Fruit fly (Drosophila melanogaster) whole organism, embryonic: ENCODE results near the gene CG43389.

Experiments used
- ATbp ChIP-seq: fragments of 200-800 bp; sonication (Bioruptor generic); optimal IDR thresholded peaks from 2 replicates; lab custom pipeline; 2017; ENCODE audit warnings: missing biosample characterization, mild to moderate bottlenecking, missing genetic modification characterization, missing genetic modification reagents
- Awh ChIP-seq: fragments of 200-800 bp; sonication (Bioruptor generic); IDR thresholded peaks from 2 replicates; pipeline ENCODE4, ENCODE4 v1.3.6; 2022; ENCODE audit warnings: missing biosample characterization, missing genetic modification characterization
- BtbVII ChIP-seq: fragments of 200-800 bp; sonication (Bioruptor generic); optimal IDR thresholded peaks from 3 replicates; lab custom pipeline; 2017; ENCODE audit warnings: missing biosample characterization, mild to moderate bottlenecking, missing genetic modification characterization
- CG10565 ChIP-seq: fragments of 200-800 bp; sonication (Bioruptor generic); optimal IDR thresholded peaks from 3 replicates; lab custom pipeline; 2016; ENCODE audit warnings: missing biosample characterization, mild to moderate bottlenecking, missing genetic modification characterization
- CG11504 ChIP-seq: fragments of 200-800 bp; sonication (Bioruptor generic); optimal IDR thresholded peaks from 3 replicates; lab custom pipeline; 2019; ENCODE audit warnings: missing biosample characterization, mild to moderate bottlenecking, missing genetic modification characterization, moderate library complexity
- CG12155 ChIP-seq: fragments of 200-800 bp; sonication (Bioruptor generic); optimal IDR thresholded peaks from 3 replicates; lab custom pipeline; 2016; ENCODE audit warnings: missing biosample characterization, missing genetic modification characterization
- CG12769 ChIP-seq: fragments of 200-800 bp; sonication (Bioruptor generic); optimal IDR thresholded peaks from 2 replicates; lab custom pipeline; 2019; ENCODE audit warnings: missing biosample characterization, mild to moderate bottlenecking, missing genetic modification characterization, moderate library complexity
- CG17328 ChIP-seq: fragments of 200-800 bp; sonication (Bioruptor generic); IDR thresholded peaks from 2 replicates; pipeline ENCODE4 v1.3.6; 2022; ENCODE audit warnings: missing biosample characterization, missing genetic modification characterization
- CG17612 ChIP-seq: fragments of 200-800 bp; sonication (Bioruptor generic); IDR thresholded peaks from 2 replicates; pipeline ENCODE4 v1.3.6; 2022; ENCODE audit warnings: missing biosample characterization, missing genetic modification characterization
- CG1792 ChIP-seq: fragments of 200-800 bp; sonication (Bioruptor generic); optimal IDR thresholded peaks from 2 replicates; lab custom pipeline; 2016; ENCODE audit warnings: missing biosample characterization, missing genetic modification characterization
- CG1832 ChIP-seq: fragments of 200-800 bp; sonication (Bioruptor generic); optimal IDR thresholded peaks from 2 replicates; lab custom pipeline; 2017; ENCODE audit warnings: missing biosample characterization, mild to moderate bottlenecking, missing genetic modification characterization, inconsistent platforms
- CG4328 ChIP-seq: fragments of 200-800 bp; sonication (Bioruptor generic); optimal IDR thresholded peaks from 3 replicates; lab custom pipeline; 2017; ENCODE audit warnings: missing biosample characterization, missing genetic modification reagents, missing genetic modification characterization
- CG4617 ChIP-seq: fragments of 200-800 bp; sonication (Bioruptor generic); optimal IDR thresholded peaks from 3 replicates; lab custom pipeline; 2016; ENCODE audit warnings: missing biosample characterization, missing genetic modification characterization, borderline replicate concordance
- CG5245 ChIP-seq: fragments of 200-800 bp; sonication (Bioruptor generic); optimal IDR thresholded peaks from 3 replicates; lab custom pipeline; 2016; ENCODE audit warnings: missing biosample characterization, missing genetic modification characterization
- CG7372 ChIP-seq: fragments of 200-800 bp; sonication (Bioruptor generic); IDR thresholded peaks from 2 replicates; pipeline ENCODE4 v1.3.6; 2022; ENCODE audit warnings: missing biosample characterization, missing genetic modification characterization
- CG7786 ChIP-seq: fragments of 200-800 bp; sonication (Bioruptor generic); optimal IDR thresholded peaks from 2 replicates; lab custom pipeline; 2016; ENCODE audit warnings: missing biosample characterization, missing genetic modification characterization
- CG8359 ChIP-seq: fragments of 200-800 bp; sonication (Bioruptor generic); optimal IDR thresholded peaks from 2 replicates; lab custom pipeline; 2017; ENCODE audit warnings: missing biosample characterization, mild to moderate bottlenecking, missing genetic modification characterization, borderline replicate concordance
- CG9797 ChIP-seq: fragments of 200-800 bp; sonication (Bioruptor generic); optimal IDR thresholded peaks from 3 replicates; lab custom pipeline; 2018; ENCODE audit warnings: missing biosample characterization, mild to moderate bottlenecking, missing genetic modification characterization
- Dbx ChIP-seq: fragments of 200-800 bp; sonication (Bioruptor generic); IDR thresholded peaks from 3 replicates; pipeline ENCODE4 v1.3.6; 2022; ENCODE audit warnings: missing biosample characterization, missing genetic modification characterization
- Dek ChIP-seq: fragments of 200-800 bp; sonication (Bioruptor generic); optimal IDR thresholded peaks from 3 replicates; lab custom pipeline; 2019; ENCODE audit warnings: missing biosample characterization, mild to moderate bottlenecking, missing genetic modification characterization, moderate library complexity
- Dp ChIP-seq: fragments of 200-800 bp; sonication (Bioruptor generic); optimal IDR thresholded peaks from 2 replicates; lab custom pipeline; 2018; ENCODE audit warnings: missing biosample characterization, mild to moderate bottlenecking, missing genetic modification characterization, moderate library complexity
- Elba2 ChIP-seq: fragments of 200-800 bp; sonication (Bioruptor generic); optimal IDR thresholded peaks from 3 replicates; lab custom pipeline; 2016; ENCODE audit warnings: missing biosample characterization, missing genetic modification characterization
- Fer1 ChIP-seq: fragments of 200-800 bp; sonication (Bioruptor generic); optimal IDR thresholded peaks from 2 replicates; lab custom pipeline; 2017; ENCODE audit warnings: missing biosample characterization, mild to moderate bottlenecking, missing genetic modification characterization
- Gug ChIP-seq: fragments of 200-800 bp; sonication (Bioruptor generic); IDR thresholded peaks from 4 replicates; pipeline ENCODE4 v1.3.6; 2022; ENCODE audit warnings: missing biosample characterization, missing genetic modification characterization
- HLH54F ChIP-seq: fragments of 200-800 bp; sonication (Bioruptor generic); optimal IDR thresholded peaks from 3 replicates; lab custom pipeline; 2016; ENCODE audit warnings: missing biosample characterization, missing genetic modification characterization
- Hand ChIP-seq: fragments of 200-800 bp; sonication (Bioruptor generic); optimal IDR thresholded peaks from 2 replicates; lab custom pipeline; 2017; ENCODE audit warnings: mild to moderate bottlenecking, missing biosample characterization, missing genetic modification reagents, missing genetic modification characterization
- Hmx ChIP-seq: fragments of 200-800 bp; sonication (Bioruptor generic); optimal IDR thresholded peaks from 2 replicates; lab custom pipeline; 2016; ENCODE audit warnings: missing biosample characterization, missing genetic modification characterization
- MTF-1 ChIP-seq: fragments of 200-800 bp; sonication (Bioruptor generic); optimal IDR thresholded peaks from 2 replicates; lab custom pipeline; 2018; ENCODE audit warnings: missing biosample characterization, mild to moderate bottlenecking, missing genetic modification characterization, borderline replicate concordance
- Max ChIP-seq: fragments of 200-800 bp; sonication (Bioruptor generic); optimal IDR thresholded peaks from 2 replicates; lab custom pipeline; 2016; ENCODE audit warnings: missing biosample characterization, mild to moderate bottlenecking, missing genetic modification characterization
- Mes4 ChIP-seq: fragments of 200-800 bp; sonication (Bioruptor generic); optimal IDR thresholded peaks from 2 replicates; lab custom pipeline; 2016; ENCODE audit warnings: missing biosample characterization, missing genetic modification characterization
- NC2α ChIP-seq: fragments of 200-800 bp; sonication (Bioruptor generic); optimal IDR thresholded peaks from 2 replicates; lab custom pipeline; 2016; ENCODE audit warnings: missing biosample characterization, missing genetic modification characterization
- Oaz ChIP-seq: fragments of 200-800 bp; sonication (Bioruptor generic); IDR thresholded peaks from 2 replicates; pipeline ENCODE4 v1.3.6; 2022; ENCODE audit warnings: missing biosample characterization, missing genetic modification characterization
- Oli ChIP-seq: fragments of 200-800 bp; sonication (Bioruptor generic); optimal IDR thresholded peaks from 2 replicates; lab custom pipeline; 2018; ENCODE audit warnings: missing biosample characterization, mild to moderate bottlenecking, missing genetic modification characterization, moderate library complexity
- Taf1 ChIP-seq: fragments of 200-800 bp; sonication (Bioruptor generic); IDR thresholded peaks from 2 replicates; pipeline ENCODE4 v1.3.6; 2022; ENCODE audit warnings: missing biosample characterization, missing genetic modification characterization
- ap ChIP-seq: fragments of 200-800 bp; sonication (Bioruptor generic); IDR thresholded peaks from 2 replicates; pipeline ENCODE4 v1.3.6; 2022; ENCODE audit warnings: missing biosample characterization, missing genetic modification characterization
- bowl ChIP-seq: fragments of 200-800 bp; sonication (Bioruptor generic); IDR thresholded peaks from 2 replicates; pipeline ENCODE4 v1.3.6; 2022; ENCODE audit warnings: missing biosample characterization, missing genetic modification characterization
- chn ChIP-seq: fragments of 200-800 bp; sonication (Bioruptor generic); optimal IDR thresholded peaks from 2 replicates; lab custom pipeline; 2016; ENCODE audit warnings: missing biosample characterization, missing genetic modification characterization
- corto ChIP-seq: fragments of 200-800 bp; sonication (Bioruptor generic); optimal IDR thresholded peaks from 2 replicates; lab custom pipeline; 2016; ENCODE audit warnings: missing biosample characterization, mild to moderate bottlenecking, missing genetic modification characterization, moderate library complexity
- crc ChIP-seq: fragments of 200-800 bp; sonication (Bioruptor generic); optimal IDR thresholded peaks from 2 replicates; lab custom pipeline; 2016; ENCODE audit warnings: missing biosample characterization, missing genetic modification characterization
- dan ChIP-seq: fragments of 200-800 bp; sonication (Bioruptor generic); IDR thresholded peaks from 2 replicates; pipeline ENCODE4 v1.3.6; 2022; ENCODE audit warnings: missing biosample characterization, missing genetic modification characterization
- gcm2 ChIP-seq: fragments of 200-800 bp; sonication (Bioruptor generic); optimal IDR thresholded peaks from 2 replicates; lab custom pipeline; 2016; ENCODE audit warnings: missing biosample characterization, missing genetic modification characterization
- gsb-n ChIP-seq: fragments of 200-800 bp; sonication (Bioruptor generic); optimal IDR thresholded peaks from 3 replicates; lab custom pipeline; 2018; ENCODE audit warnings: missing biosample characterization, mild to moderate bottlenecking, missing genetic modification characterization
- gt ChIP-seq: fragments of 200-800 bp; sonication (Bioruptor generic); IDR thresholded peaks from 2 replicates; pipeline ENCODE4 v1.3.6; 2022; ENCODE audit warnings: missing biosample characterization, missing genetic modification characterization
- ham ChIP-seq: fragments of 200-800 bp; sonication (Bioruptor generic); IDR thresholded peaks from 2 replicates; pipeline ENCODE4 v1.3.6; 2022; ENCODE audit warnings: missing biosample characterization, missing genetic modification characterization
- inv ChIP-seq: fragments of 200-800 bp; sonication (Bioruptor generic); IDR thresholded peaks from 2 replicates; pipeline ENCODE4 v1.3.6; 2022; ENCODE audit warnings: missing biosample characterization, missing genetic modification characterization; ENCODE audit not compliant: partially characterized antibody
- oc ChIP-seq: fragments of 200-800 bp; sonication (Bioruptor generic); optimal IDR thresholded peaks from 2 replicates; lab custom pipeline; 2018; ENCODE audit warnings: missing biosample characterization, mild to moderate bottlenecking, missing genetic modification characterization, moderate library complexity
- prd ChIP-seq, 3 experiments: fragments of >200 bp in 2 of 3; fragments of 200-800 bp in 1 of 3; sonication (Bioruptor generic) in 1 of 3; optimal IDR thresholded peaks in 2 of 3; IDR thresholded peaks in 1 of 3; 2 replicates in 2 of 3; 3 replicates in 1 of 3; pipeline versions ENCODE4 v1.3.6 to Lab custom; 2017 to 2022; ENCODE audit warnings: missing biosample characterization in 1 of 3, missing genetic modification characterization in 1 of 3
- ranshi ChIP-seq: fragments of 200-800 bp; sonication (Bioruptor generic); IDR thresholded peaks from 2 replicates; pipeline ENCODE4 v1.3.6; 2022; ENCODE audit warnings: missing biosample characterization, missing genetic modification characterization
- sens ChIP-seq: fragments of 200-800 bp; sonication (Bioruptor generic); peaks from one replicate; lab custom pipeline; 2016; ENCODE audit warnings: missing biosample characterization, missing genetic modification characterization
- tx ChIP-seq: fragments of 200-800 bp; sonication (Bioruptor generic); optimal IDR thresholded peaks from 2 replicates; lab custom pipeline; 2016; ENCODE audit warnings: missing biosample characterization, missing genetic modification characterization

Gene CG43389

dm6 chr3L:3239033-3239752 is 8.6 kb upstream of the CG43389 start, which contains the start of gene CG17746 (continued):
- TF ChIP-seq bowl (GFP tag; lab: Robert Waterston, UW): no peak
- TF ChIP-seq ATbp (GFP tag; lab: Kevin White, UChicago): no peak
- TF ChIP-seq Hmx (GFP tag; lab: Kevin White, UChicago): no peak
- TF ChIP-seq prd (optimal IDR thresholded peaks at IDR 0.05; lab: Kevin White, UChicago): no peak
- TF ChIP-seq prd (GFP tag; IDR thresholded peaks at IDR 0.05; lab: Robert Waterston, UW): no peak
- no peak for TF ChIP-seq Gug (GFP tag; lab: Robert Waterston, UW)
- peak; percentile 48 for TF ChIP-seq tx (GFP tag; lab: Kevin White, UChicago)
- no peak for TF ChIP-seq CG11504 (tag; lab: Kevin White, UChicago)
- TF ChIP-seq sens (GFP tag; lab: Kevin White, UChicago): no peak
- TF ChIP-seq Fer1 (GFP tag; lab: Kevin White, UChicago): peak; percentile 46
- no peak for TF ChIP-seq Oli
- peak; percentile 91 for TF ChIP-seq CG4617 (GFP tag; lab: Kevin White, UChicago)
- TF ChIP-seq ranshi: no peak
- TF ChIP-seq CG7372 (GFP tag; lab: Robert Waterston, UW): no peak
- TF ChIP-seq ham: no peak
- peak; percentile 27 for TF ChIP-seq CG7786
- no peak for TF ChIP-seq NC2α (GFP tag; lab: Kevin White, UChicago)
- TF ChIP-seq Awh: no peak
- TF ChIP-seq gsb-n (tag; lab: Kevin White, UChicago): no peak
- TF ChIP-seq gcm2: no peak
- no peak for TF ChIP-seq crc (GFP tag; lab: Kevin White, UChicago)
- TF ChIP-seq Mes4 (GFP tag; lab: Kevin White, UChicago): peak; percentile 5
- TF ChIP-seq CG1792 (GFP tag; lab: Kevin White, UChicago): peak; percentile 16
- TF ChIP-seq CG17328 (GFP tag; lab: Robert Waterston, UW): no peak
- no peak for TF ChIP-seq CG4328
- no peak for TF ChIP-seq CG12769 (tag; lab: Kevin White, UChicago)
- TF ChIP-seq Hand: no peak
- no peak for TF ChIP-seq corto (GFP tag; lab: Kevin White, UChicago)
- TF ChIP-seq ap (GFP tag; lab: Robert Waterston, UW): no peak
- TF ChIP-seq gt: no peak
- peak; percentile 52; the same call in 2 of the 3 replicates for TF ChIP-seq Dbx (GFP tag; lab: Robert Waterston, UW)
- TF ChIP-seq CG9797: peak; percentile 93
- TF ChIP-seq BtbVII: peak; percentile 0
- TF ChIP-seq Max (GFP tag; lab: Kevin White, UChicago): peak; percentile 41
- TF ChIP-seq CG12155 (GFP tag; lab: Kevin White, UChicago): peak; percentile 42
- no peak for TF ChIP-seq Elba2 (GFP tag; lab: Kevin White, UChicago)
- no peak for TF ChIP-seq CG1832 (GFP tag; lab: Kevin White, UChicago)
- TF ChIP-seq inv: no peak
- peak; percentile 21 for TF ChIP-seq chn
- TF ChIP-seq MTF-1 (GFP tag; lab: Kevin White, UChicago): no peak
- TF ChIP-seq CG8359: no peak
- no peak for TF ChIP-seq oc
- TF ChIP-seq CG10565: no peak
- no peak for TF ChIP-seq Oaz (GFP tag; lab: Robert Waterston, UW)
- TF ChIP-seq dan (GFP tag; lab: Robert Waterston, UW): no peak
- peak; percentile 99 for TF ChIP-seq Dp
- peak; percentile 54 for TF ChIP-seq Dek (tag; lab: Kevin White, UChicago)
- peak; percentile 32 for TF ChIP-seq HLH54F (GFP tag; lab: Kevin White, UChicago)
- no peak for TF ChIP-seq Taf1
- no peak for TF ChIP-seq CG5245 (GFP tag; lab: Kevin White, UChicago)
- TF ChIP-seq CG17612 (GFP tag; lab: Robert Waterston, UW): no peak
